Worm (Caenorhabditis elegans) whole organism, young adult: ENCODE data around the gene gcp-2.2.

Experiments used
- B0035.1 ChIP-seq: sonication (generic microtip); optimal IDR thresholded peaks from 2 replicates; lab custom pipeline; 2016; ENCODE audit warnings: missing genetic modification characterization, mild to moderate bottlenecking, missing compliant biosample characterization, missing genotype, missing genetic modification reagents
- B0261.1 ChIP-seq: sonication (generic microtip); optimal IDR thresholded peaks from 2 replicates; lab custom pipeline; 2016; ENCODE audit warnings: mild to moderate bottlenecking, missing genetic modification characterization, moderate library complexity, missing compliant biosample characterization
- C06A6.2 ChIP-seq: fragments of 200-800 bp; sonication (Bioruptor generic); conservative IDR thresholded peaks from 2 replicates; pipeline ENCODE4 v1.3.6; 2022; ENCODE audit warnings: missing genetic modification characterization, missing compliant biosample characterization
- D2030.7 ChIP-seq: fragments of 200-800 bp; sonication (Bioruptor generic); IDR thresholded peaks from 2 replicates; pipeline ENCODE4 v1.3.6; 2022; ENCODE audit warnings: missing genetic modification reagents, missing genetic modification characterization, missing compliant biosample characterization
- F33H1.4 ChIP-seq: fragments of 200-800 bp; sonication (Bioruptor generic); IDR thresholded peaks from 2 replicates; pipeline ENCODE4 v1.3.6; 2022; ENCODE audit warnings: missing genetic modification reagents, missing genetic modification characterization, missing compliant biosample characterization
- F55B11.4 ChIP-seq: sonication (generic microtip); optimal IDR thresholded peaks from 2 replicates; lab custom pipeline; 2016; ENCODE audit warnings: missing compliant biosample characterization, missing genetic modification characterization, borderline replicate concordance; ENCODE audit not compliant: insufficient read depth
- K12H6.12 ChIP-seq: fragments of 200-800 bp; sonication (Bioruptor generic); optimal IDR thresholded peaks from 2 replicates; lab custom pipeline; 2018; ENCODE audit warnings: mild to moderate bottlenecking, missing genetic modification characterization, missing compliant biosample characterization
- T26A5.8 ChIP-seq: sonication (generic microtip); optimal IDR thresholded peaks from 2 replicates; lab custom pipeline; 2016; ENCODE audit warnings: missing genetic modification characterization, missing compliant biosample characterization
- Y53F4B.3 ChIP-seq: fragments of 200-800 bp; sonication (Bioruptor generic); IDR thresholded peaks from 2 replicates; pipeline ENCODE4 v1.3.6; 2022; ENCODE audit warnings: missing genetic modification reagents, missing genetic modification characterization, missing compliant biosample characterization
- Y53G8AR.9 ChIP-seq: fragments of 200-800 bp; sonication (Bioruptor generic); conservative IDR thresholded peaks from 2 replicates; pipeline ENCODE4 v1.3.6; 2022; ENCODE audit warnings: missing genetic modification reagents, missing genetic modification characterization, missing compliant biosample characterization
- akir-1 ChIP-seq: fragments of 200-800 bp; sonication (Bioruptor generic); optimal IDR thresholded peaks from 2 replicates; lab custom pipeline; 2018; ENCODE audit warnings: mild to moderate bottlenecking, missing genetic modification characterization, moderate library complexity, missing compliant biosample characterization
- cebp-2 ChIP-seq: fragments of 200-800 bp; sonication (Bioruptor generic); IDR thresholded peaks from 2 replicates; pipeline ENCODE4 v1.3.6; 2022; ENCODE audit warnings: missing genetic modification characterization, missing compliant biosample characterization
- ceh-100 ChIP-seq: fragments of 200-800 bp; sonication (Bioruptor generic); IDR thresholded peaks from 2 replicates; pipeline ENCODE4 v1.3.6; 2022; ENCODE audit warnings: missing genetic modification reagents, missing genetic modification characterization, missing compliant biosample characterization
- die-1 ChIP-seq: sonication (generic microtip); optimal IDR thresholded peaks from 2 replicates; lab custom pipeline; 2016; ENCODE audit warnings: missing genotype, mild to moderate bottlenecking, missing genetic modification characterization, missing compliant biosample characterization
- dox-1 ChIP-seq: fragments of 200-800 bp; sonication (Bioruptor generic); IDR thresholded peaks from 2 replicates; pipeline ENCODE4 v1.3.6; 2022; ENCODE audit warnings: missing genetic modification reagents, missing genetic modification characterization, missing compliant biosample characterization
- dpl-1 ChIP-seq: fragments of 150-350 bp; optimal IDR thresholded peaks from 2 replicates; lab custom pipeline; 2014; ENCODE audit warnings: missing biosample characterization, missing genetic modification reagents, missing genetic modification characterization
- efl-1 ChIP-seq: fragments of 150-350 bp; optimal IDR thresholded peaks from 2 replicates; lab custom pipeline; 2014; ENCODE audit warnings: missing biosample characterization, missing genetic modification reagents, missing genetic modification characterization
- ets-4 ChIP-seq: fragments of 200-800 bp; sonication (Bioruptor generic); optimal IDR thresholded peaks from 2 replicates; lab custom pipeline; 2018; ENCODE audit warnings: mild to moderate bottlenecking, missing genetic modification characterization, missing compliant biosample characterization
- hlh-12 ChIP-seq: sonication (generic microtip); optimal IDR thresholded peaks from 2 replicates; lab custom pipeline; 2016; ENCODE audit warnings: missing genetic modification characterization, missing compliant biosample characterization
- let-607 ChIP-seq, 2 experiments: fragments of 200-800 bp in 1 of 2; sonication (Bioruptor generic) in 1 of 2; sonication (generic microtip) in 1 of 2; optimal IDR thresholded peaks; 2 replicates each; lab custom pipeline; 2016 to 2018; ENCODE audit warnings: mild to moderate bottlenecking in 2 of 2, missing compliant biosample characterization in 2 of 2, missing genetic modification characterization in 2 of 2, moderate library complexity in 2 of 2, missing genotype in 1 of 2
- lin-35 ChIP-seq, 3 experiments: fragments of 150-350 bp in 2 of 3; sonication (generic microtip) in 1 of 3; optimal IDR thresholded peaks; 2 replicates each; lab custom pipeline; 2014 to 2018; ENCODE audit warnings: missing biosample characterization in 3 of 3, missing genetic modification characterization in 3 of 3, missing genetic modification reagents in 3 of 3
- lin-54 ChIP-seq: fragments of 200-800 bp; sonication (Bioruptor generic); optimal IDR thresholded peaks from 2 replicates; lab custom pipeline; 2018; ENCODE audit warnings: mild to moderate bottlenecking, missing genetic modification characterization, missing compliant biosample characterization
- lir-1 ChIP-seq: fragments of 200-800 bp; sonication (Bioruptor generic); conservative IDR thresholded peaks from 2 replicates; pipeline ENCODE4 v1.3.6; 2022; ENCODE audit warnings: missing genetic modification reagents, missing genetic modification characterization, missing compliant biosample characterization
- lsl-1 ChIP-seq: fragments of 200-800 bp; sonication (Bioruptor generic); optimal IDR thresholded peaks from 2 replicates; lab custom pipeline; 2018; ENCODE audit warnings: mild to moderate bottlenecking, missing genetic modification characterization, moderate library complexity, missing compliant biosample characterization
- madf-3 ChIP-seq: fragments of 200-800 bp; sonication (Bioruptor generic); IDR thresholded peaks from 2 replicates; pipeline ENCODE4 v1.3.6; 2022; ENCODE audit warnings: missing genetic modification reagents, missing genetic modification characterization, missing compliant biosample characterization
- madf-8 ChIP-seq: fragments of 200-800 bp; sonication (Bioruptor generic); conservative IDR thresholded peaks from 2 replicates; pipeline ENCODE4 v1.3.6; 2022; ENCODE audit warnings: missing genetic modification reagents, missing genetic modification characterization, missing compliant biosample characterization
- mxl-1 ChIP-seq: sonication (generic microtip); optimal IDR thresholded peaks from 2 replicates; lab custom pipeline; 2016; ENCODE audit warnings: missing genetic modification characterization, missing compliant biosample characterization
- nhr-27 ChIP-seq: fragments of 200-800 bp; sonication (Bioruptor generic); optimal IDR thresholded peaks from 2 replicates; lab custom pipeline; 2018; ENCODE audit warnings: mild to moderate bottlenecking, missing genetic modification characterization, moderate library complexity, missing compliant biosample characterization
- nhr-80 ChIP-seq: sonication (generic microtip); optimal IDR thresholded peaks from 2 replicates; lab custom pipeline; 2016; ENCODE audit warnings: missing genetic modification characterization, missing compliant biosample characterization
- rpc-1 ChIP-seq, 2 experiments: fragments of 150-350 bp in 1 of 2; sonication (generic microtip) in 1 of 2; optimal IDR thresholded peaks; 2 replicates each; lab custom pipeline; 2014 to 2018; ENCODE audit warnings: missing biosample characterization in 1 of 2, missing genetic modification characterization in 1 of 2, missing genetic modification reagents in 1 of 2, missing genotype in 1 of 2
- snpc-3.4 ChIP-seq: sonication (generic microtip); optimal IDR thresholded peaks from 2 replicates; lab custom pipeline; 2017; ENCODE audit warnings: missing genetic modification characterization, mild to moderate bottlenecking, missing compliant biosample characterization, antibody characterized with exemption, moderate library complexity, missing genotype, missing genetic modification reagents
- snpc-4 ChIP-seq, 5 experiments: fragments of 150-350 bp in 1 of 5; sonication (generic microtip) in 4 of 5; optimal IDR thresholded peaks; 2 replicates each; lab custom pipeline; 2014 to 2018; ENCODE audit warnings: missing genetic modification characterization in 5 of 5, missing biosample characterization in 3 of 5, antibody characterized with exemption in 2 of 5, mild to moderate bottlenecking in 2 of 5, missing compliant biosample characterization in 2 of 5, missing genotype in 2 of 5, moderate library complexity in 2 of 5, missing genetic modification reagents in 1 of 5
- sptf-2 ChIP-seq: fragments of 200-800 bp; sonication (Bioruptor generic); optimal IDR thresholded peaks from 2 replicates; lab custom pipeline; 2018; ENCODE audit warnings: mild to moderate bottlenecking, missing genetic modification characterization, missing compliant biosample characterization
- tbp1 ChIP-seq: fragments of 200-800 bp; sonication (Bioruptor generic); optimal IDR thresholded peaks from 2 replicates; lab custom pipeline; 2018; ENCODE audit warnings: mild to moderate bottlenecking, missing genetic modification characterization, missing compliant biosample characterization
- tlf-1 ChIP-seq: fragments of 200-800 bp; sonication (Bioruptor generic); optimal IDR thresholded peaks from 2 replicates; lab custom pipeline; 2018; ENCODE audit warnings: mild to moderate bottlenecking, missing genetic modification characterization, missing compliant biosample characterization
- unc-62 ChIP-seq: fragments of 150-350 bp; optimal IDR thresholded peaks from 2 replicates; lab custom pipeline; 2014; ENCODE audit warnings: missing biosample characterization, missing genetic modification reagents, missing genetic modification characterization
- ztf-26 ChIP-seq: sonication (generic microtip); optimal IDR thresholded peaks from 2 replicates; lab custom pipeline; 2017; ENCODE audit warnings: missing genetic modification characterization, missing compliant biosample characterization
- ztf-28 ChIP-seq: fragments of 200-800 bp; sonication (Bioruptor generic); IDR thresholded peaks from 2 replicates; pipeline ENCODE4 v1.3.6; 2022; ENCODE audit warnings: missing genetic modification reagents, missing genetic modification characterization, missing compliant biosample characterization
- ztf-6 ChIP-seq: fragments of 200-800 bp; sonication (Bioruptor generic); IDR thresholded peaks from 2 replicates; pipeline ENCODE4 v1.3.6; 2022; ENCODE audit warnings: missing genetic modification reagents, missing genetic modification characterization, missing compliant biosample characterization

gcp-2.2 gene

ce11 chrX:11500589-11500988, 36.9 kb upstream of the gcp-2.2 start:
- TF ChIP-seq F55B11.4 (tag; lab: Kevin White, UChicago) = no peak
- no peak for TF ChIP-seq lin-54 (GFP tag; lab: Kevin White, UChicago)
- no peak for TF ChIP-seq tbp1 (GFP tag; lab: Kevin White, UChicago)
- TF ChIP-seq B0035.1 (tag; lab: Kevin White, UChicago) = no peak
- TF ChIP-seq nhr-80 (tag; lab: Kevin White, UChicago) = peak; percentile 47
- TF ChIP-seq let-607 (tag; optimal IDR thresholded peaks at IDR 0.05; lab: Kevin White, UChicago) = peak in 1 of 2 experiments; percentile 21
- TF ChIP-seq T26A5.8 (tag; lab: Kevin White, UChicago) = no peak

ce11 chrX:11501967-11502366, 35.5 kb upstream of the gcp-2.2 start, which contains the start of gene F29G6.1:
Gene F29G6.1 (plus strand): TSS chrX:11502267.
- TF ChIP-seq efl-1 (GFP tag; lab: Kevin White, UChicago) (no peak), snpc-4 (GFP tag; optimal IDR thresholded peaks at IDR 0.05; lab: Kevin White, UChicago) (no peak), snpc-4 (tag; optimal IDR thresholded peaks at IDR 0.05; lab: Kevin White, UChicago) (no peak), unc-62 (GFP tag; lab: Kevin White, UChicago) (no peak), F55B11.4 (tag; lab: Kevin White, UChicago) (no peak), F33H1.4 (GFP tag; lab: Robert Waterston, UW) (no peak), akir-1 (GFP tag; lab: Kevin White, UChicago) (no peak), nhr-27 (tag; lab: Kevin White, UChicago) (no peak), lin-35 (GFP tag; optimal IDR thresholded peaks at IDR 0.05; lab: Kevin White, UChicago) (no peak), ceh-100 (GFP tag; lab: Robert Waterston, UW) (no peak)

- no peak for TF ChIP-seq snpc-3.4 (tag; lab: Kevin White, UChicago)
- no peak for TF ChIP-seq sptf-2 (GFP tag; lab: Kevin White, UChicago)
Measured at ce11 chrX:11507836-11508235, 29.7 kb upstream of the gcp-2.2 start.

ce11 chrX:11509547-11509946, 28.0 kb upstream of the gcp-2.2 start:
- TF ChIP-seq K12H6.12 (tag; lab: Kevin White, UChicago) (no peak), dpl-1 (GFP tag; lab: Kevin White, UChicago) (no peak), tlf-1 (no peak), D2030.7 (GFP tag; lab: Robert Waterston, UW) (no peak), B0261.1 (tag; lab: Kevin White, UChicago) (no peak), F33H1.4 (GFP tag; lab: Robert Waterston, UW) (no peak), die-1 (tag; lab: Kevin White, UChicago) (no peak), ets-4 (peak; percentile 94), madf-3 (GFP tag; lab: Robert Waterston, UW) (no peak), C06A6.2 (GFP tag; lab: Robert Waterston, UW) (no peak), hlh-12 (tag; lab: Kevin White, UChicago) (no peak), Y53F4B.3 (no peak), lir-1 (no peak), ztf-26 (tag; lab: Kevin White, UChicago) (no peak), Y53G8AR.9 (GFP tag; lab: Robert Waterston, UW) (no peak), ztf-6 (no peak), rpc-1 (optimal IDR thresholded peaks at IDR 0.05; lab: Kevin White, UChicago) (no peak), rpc-1 (tag; optimal IDR thresholded peaks at IDR 0.05; lab: Kevin White, UChicago) (no peak), tbp1 (GFP tag; lab: Kevin White, UChicago) (no peak), mxl-1 (no peak), cebp-2 (GFP tag; lab: Robert Waterston, UW) (no peak), F55B11.4 (tag; lab: Kevin White, UChicago) (no peak), ztf-28 (GFP tag; lab: Robert Waterston, UW) (no peak), nhr-80 (tag; lab: Kevin White, UChicago) (peak; percentile 96), madf-8 (no peak), dox-1 (GFP tag; lab: Robert Waterston, UW) (peak; percentile 59), let-607 (tag; optimal IDR thresholded peaks at IDR 0.05; lab: Kevin White, UChicago) (peak in 1 of 2 experiments; percentile 4), lsl-1 (GFP tag; lab: Kevin White, UChicago) (no peak)
